Worm (Caenorhabditis elegans) whole organism, L4/young adult: ENCODE results near the gene ocr-4.

Source experiments
- W03F9.2 ChIP-seq: fragments of 150-350 bp; optimal IDR thresholded peaks from 2 replicates; lab custom pipeline; 2014; ENCODE audit warnings: missing biosample characterization, missing genetic modification characterization
- dao-5 ChIP-seq: sonication (generic microtip); optimal IDR thresholded peaks from 2 replicates; lab custom pipeline; 2016; ENCODE audit warnings: missing genotype, missing genetic modification characterization, moderate library complexity, missing compliant biosample characterization
- him-1 ChIP-seq: sonication (generic microtip); optimal IDR thresholded peaks from 2 replicates; lab custom pipeline; 2016; ENCODE audit warnings: missing genotype, missing genetic modification reagents, missing genetic modification characterization, missing compliant biosample characterization

ocr-4 gene

ce11 chrIV:7294121-7294520, 38.5 kb downstream of the ocr-4 start, which contains the start of gene F42C5.5:
TSS of gene F42C5.5 (minus strand) at chrIV:7294221.
- TF ChIP-seq dao-5 (no peak), him-1 (tag; lab: Kevin White, UChicago) (no peak), W03F9.2 (tag; lab: Kevin White, UChicago) (no peak)

DNA sequence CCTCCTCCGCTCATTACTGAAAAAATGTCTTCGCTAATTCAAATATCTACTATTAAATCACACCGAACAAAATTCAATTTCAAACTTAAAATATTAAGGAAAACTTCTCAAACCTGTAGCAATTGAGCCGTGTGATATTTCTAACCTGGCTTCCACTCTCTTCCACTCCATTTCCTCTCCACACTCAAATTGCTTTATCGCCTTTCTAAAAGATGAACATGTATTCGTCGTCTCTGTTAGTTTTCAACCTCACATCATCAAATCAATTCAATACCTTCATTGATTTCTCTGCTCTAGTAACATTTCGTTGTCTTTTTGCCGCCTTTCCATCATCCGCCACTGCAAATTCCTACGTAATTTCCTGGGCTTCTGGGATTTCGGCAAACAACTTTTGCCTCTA, 40.6 kb downstream of the ocr-4 start, which contains the start of gene F42C5.4:
Gene F42C5.4, minus strand, starts transcription at position 171 of the 400 bp plus-strand sequence.
- no peak for TF ChIP-seq dao-5
- TF ChIP-seq W03F9.2 (tag; lab: Kevin White, UChicago): no peak
- no peak for TF ChIP-seq him-1 (tag; lab: Kevin White, UChicago)

ce11 chrIV:7291066-7291465, 41.5 kb downstream of the ocr-4 start:
- TF ChIP-seq him-1 (tag; lab: Kevin White, UChicago) (no peak), W03F9.2 (tag; lab: Kevin White, UChicago) (no peak), dao-5 (no peak)

DNA sequence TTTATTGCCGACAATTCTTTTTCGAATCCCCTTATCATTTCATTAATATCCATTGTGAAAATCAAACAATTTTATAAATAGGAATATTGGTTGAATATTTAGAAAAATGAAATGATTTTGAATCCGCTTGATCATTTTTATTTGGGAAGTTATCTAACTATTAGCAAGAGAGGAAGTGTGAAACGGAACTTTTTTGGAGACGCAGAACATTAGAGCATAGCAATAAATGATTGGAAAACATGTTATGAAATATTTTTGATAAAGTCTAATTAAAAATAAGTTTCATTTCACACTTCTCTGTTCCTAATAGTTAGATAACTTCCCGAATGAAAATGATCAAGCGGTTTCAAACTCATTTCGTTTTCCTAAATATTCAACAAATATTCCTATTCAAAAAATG, 45.1 kb downstream of the ocr-4 start, which contains the start of gene F42C5.3:
Gene F42C5.3, minus strand, starts transcription at position 101 of the 400 bp plus-strand sequence.
- TF ChIP-seq dao-5: no peak
- no peak for TF ChIP-seq W03F9.2 (tag; lab: Kevin White, UChicago)
- no peak for TF ChIP-seq him-1 (tag; lab: Kevin White, UChicago)

ce11 chrIV:7285839-7286238, 46.8 kb downstream of the ocr-4 start, which contains the start of gene C06E4.8:
TSS of gene C06E4.8 (minus strand) at chrIV:7285875.
- TF ChIP-seq dao-5 (no peak), W03F9.2 (tag; lab: Kevin White, UChicago) (no peak), him-1 (tag; lab: Kevin White, UChicago) (no peak)

DNA sequence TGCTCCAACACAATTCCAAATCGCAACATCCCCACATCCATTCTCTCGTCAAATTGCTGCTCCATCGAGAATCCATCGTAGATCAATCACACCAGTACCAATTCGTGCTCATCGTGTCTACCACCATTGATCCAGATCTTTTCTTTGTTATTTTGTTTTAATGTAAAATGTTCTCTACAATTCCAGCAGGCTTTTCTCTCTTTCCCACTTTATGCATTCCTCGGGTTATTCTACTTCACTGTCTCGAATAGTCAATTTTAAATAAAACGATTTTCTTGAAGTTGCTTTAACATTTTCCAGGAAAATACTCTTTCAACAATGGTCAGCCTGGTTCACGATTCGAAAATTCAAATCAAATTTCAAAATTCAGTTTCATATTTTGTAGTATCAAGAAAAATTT, 49.6 kb downstream of the ocr-4 start, which contains the start of gene C06E4.1:
Gene C06E4.1, plus strand, starts transcription at position 301 of the 400 bp plus-strand sequence.
- TF ChIP-seq dao-5 (no peak), him-1 (tag; lab: Kevin White, UChicago) (no peak), W03F9.2 (tag; lab: Kevin White, UChicago) (no peak)
